Worm (Caenorhabditis elegans) whole organism, midembryonic: Measurements from ENCODE around the gene fbxb-1.

Experiments
- flt-1 ChIP-seq: fragments of 200-800 bp; sonication (Bioruptor generic); IDR thresholded peaks from 2 replicates; pipeline ENCODE4 v1.3.6; 2022; ENCODE audit warnings: missing genetic modification characterization, missing compliant biosample characterization
- klf-2 ChIP-seq: fragments of 200-800 bp; sonication (Bioruptor generic); conservative IDR thresholded peaks from 2 replicates; pipeline ENCODE4 v1.3.6; 2022; ENCODE audit warnings: missing genetic modification reagents, missing genetic modification characterization, missing compliant biosample characterization
- ztf-29 ChIP-seq: fragments of 200-800 bp; sonication (Bioruptor generic); IDR thresholded peaks from 2 replicates; pipeline ENCODE4 v1.3.6; 2022; ENCODE audit warnings: missing genetic modification reagents, missing genetic modification characterization, missing compliant biosample characterization

DNA sequence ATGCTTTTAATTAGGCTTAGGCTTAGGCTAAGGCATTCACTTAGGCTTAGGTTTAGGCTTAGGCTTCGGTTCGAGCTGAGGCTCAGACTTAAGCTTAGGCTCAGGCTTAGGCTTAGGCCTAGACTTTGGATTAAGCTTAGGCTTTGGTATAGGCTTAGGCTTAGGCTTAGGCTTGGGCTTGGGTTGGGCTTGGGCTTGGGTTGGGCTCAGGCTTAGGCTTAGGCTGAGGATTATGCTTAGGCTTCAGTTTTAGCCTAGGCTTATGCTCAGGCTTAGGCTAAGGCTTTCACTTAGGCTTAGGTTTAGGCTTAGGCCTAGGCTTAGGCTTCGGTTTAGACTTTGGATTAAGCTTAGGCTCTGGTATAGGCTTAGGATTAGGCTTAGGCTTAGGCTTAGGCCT, 9.0 kb upstream of the fbxb-1 start:
- no peak for TF ChIP-seq klf-2 (GFP tag; lab: Robert Waterston, UW)
- TF ChIP-seq flt-1 (GFP tag; lab: Robert Waterston, UW) = no peak
- no peak for TF ChIP-seq ztf-29 (GFP tag; lab: Robert Waterston, UW)
